Worm (Caenorhabditis elegans) whole organism, young adult: Measurements from ENCODE around the gene K11D12.7.

Experiments used
- B0035.1 ChIP-seq: sonication (generic microtip); optimal IDR thresholded peaks from 2 replicates; lab custom pipeline; 2016; ENCODE audit warnings: missing genetic modification characterization, mild to moderate bottlenecking, missing compliant biosample characterization, missing genotype, missing genetic modification reagents
- B0261.1 ChIP-seq: sonication (generic microtip); optimal IDR thresholded peaks from 2 replicates; lab custom pipeline; 2016; ENCODE audit warnings: mild to moderate bottlenecking, missing genetic modification characterization, moderate library complexity, missing compliant biosample characterization
- C06A6.2 ChIP-seq: fragments of 200-800 bp; sonication (Bioruptor generic); conservative IDR thresholded peaks from 2 replicates; pipeline ENCODE4 v1.3.6; 2022; ENCODE audit warnings: missing genetic modification characterization, missing compliant biosample characterization
- C17E4.6 ChIP-seq: fragments of 200-800 bp; sonication (Bioruptor generic); IDR thresholded peaks from 2 replicates; pipeline ENCODE4 v1.3.6; 2022; ENCODE audit warnings: missing genetic modification reagents, missing genetic modification characterization, missing compliant biosample characterization
- D2030.7 ChIP-seq: fragments of 200-800 bp; sonication (Bioruptor generic); IDR thresholded peaks from 2 replicates; pipeline ENCODE4 v1.3.6; 2022; ENCODE audit warnings: missing genetic modification reagents, missing genetic modification characterization, missing compliant biosample characterization
- F23B12.7 ChIP-seq: sonication (generic microtip); optimal IDR thresholded peaks from 2 replicates; lab custom pipeline; 2017; ENCODE audit warnings: missing genetic modification characterization, mild to moderate bottlenecking, missing compliant biosample characterization, antibody characterized with exemption, moderate library complexity; ENCODE audit not compliant: insufficient read depth
- F52B5.7 ChIP-seq: sonication (generic microtip); optimal IDR thresholded peaks from 2 replicates; lab custom pipeline; 2016; ENCODE audit warnings: mild to moderate bottlenecking, missing genetic modification characterization, missing compliant biosample characterization
- F55B11.4 ChIP-seq: sonication (generic microtip); optimal IDR thresholded peaks from 2 replicates; lab custom pipeline; 2016; ENCODE audit warnings: missing compliant biosample characterization, missing genetic modification characterization, borderline replicate concordance; ENCODE audit not compliant: insufficient read depth
- T26A5.8 ChIP-seq: sonication (generic microtip); optimal IDR thresholded peaks from 2 replicates; lab custom pipeline; 2016; ENCODE audit warnings: missing genetic modification characterization, missing compliant biosample characterization
- Y53G8AR.9 ChIP-seq: fragments of 200-800 bp; sonication (Bioruptor generic); conservative IDR thresholded peaks from 2 replicates; pipeline ENCODE4 v1.3.6; 2022; ENCODE audit warnings: missing genetic modification reagents, missing genetic modification characterization, missing compliant biosample characterization
- Y56A3A.18 ChIP-seq: fragments of 200-800 bp; sonication (Bioruptor generic); IDR thresholded peaks from 2 replicates; pipeline ENCODE4 v1.3.6; 2022; ENCODE audit warnings: missing genetic modification reagents, missing genetic modification characterization, missing compliant biosample characterization
- Y79H2A.3 ChIP-seq: fragments of 200-800 bp; sonication (Bioruptor generic); conservative IDR thresholded peaks from 2 replicates; pipeline ENCODE4 v1.3.6; 2022; ENCODE audit warnings: missing genetic modification reagents, missing genetic modification characterization, missing compliant biosample characterization
- ZK185.1 ChIP-seq: sonication (generic microtip); optimal IDR thresholded peaks from 2 replicates; lab custom pipeline; 2016; ENCODE audit warnings: mild to moderate bottlenecking, missing genetic modification characterization, missing compliant biosample characterization; ENCODE audit not compliant: poor library complexity, severe bottlenecking
- ama-1 ChIP-seq, 3 experiments: fragments of 150-350 bp in 1 of 3; sonication (generic microtip) in 2 of 3; optimal IDR thresholded peaks; 2 replicates each; lab custom pipeline; 2014 to 2018; ENCODE audit warnings: missing biosample characterization in 2 of 3, missing genetic modification characterization in 2 of 3, missing genetic modification reagents in 2 of 3
- atf-7 ChIP-seq: sonication (generic microtip); optimal IDR thresholded peaks from 2 replicates; lab custom pipeline; 2017; ENCODE audit warnings: mild to moderate bottlenecking, missing genetic modification characterization, missing compliant biosample characterization
- athp-1 ChIP-seq: sonication (generic microtip); optimal IDR thresholded peaks from 2 replicates; lab custom pipeline; 2017; ENCODE audit warnings: mild to moderate bottlenecking, missing genetic modification characterization, missing compliant biosample characterization
- attf-6 ChIP-seq: fragments of 200-800 bp; sonication (Bioruptor generic); IDR thresholded peaks from 2 replicates; pipeline ENCODE4 v1.3.6; 2022; ENCODE audit warnings: missing genetic modification reagents, missing genetic modification characterization, missing compliant biosample characterization
- ceh-100 ChIP-seq: fragments of 200-800 bp; sonication (Bioruptor generic); IDR thresholded peaks from 2 replicates; pipeline ENCODE4 v1.3.6; 2022; ENCODE audit warnings: missing genetic modification reagents, missing genetic modification characterization, missing compliant biosample characterization
- ceh-27 ChIP-seq: fragments of 200-800 bp; sonication (Bioruptor generic); optimal IDR thresholded peaks from 2 replicates; lab custom pipeline; 2018; ENCODE audit warnings: mild to moderate bottlenecking, missing genetic modification characterization, moderate library complexity, missing compliant biosample characterization
- ceh-58 ChIP-seq: fragments of 200-800 bp; sonication (Bioruptor generic); IDR thresholded peaks from 2 replicates; pipeline ENCODE4 v1.3.6; 2022; ENCODE audit warnings: missing genetic modification characterization, missing compliant biosample characterization
- efl-1 ChIP-seq: fragments of 150-350 bp; optimal IDR thresholded peaks from 2 replicates; lab custom pipeline; 2014; ENCODE audit warnings: missing biosample characterization, missing genetic modification reagents, missing genetic modification characterization
- egrh-3 ChIP-seq: fragments of 200-800 bp; sonication (Bioruptor generic); IDR thresholded peaks from 2 replicates; pipeline ENCODE4 v1.3.6; 2022; ENCODE audit warnings: missing genetic modification reagents, missing genetic modification characterization, missing compliant biosample characterization
- hlh-12 ChIP-seq: sonication (generic microtip); optimal IDR thresholded peaks from 2 replicates; lab custom pipeline; 2016; ENCODE audit warnings: missing genetic modification characterization, missing compliant biosample characterization
- hmg-1.2 ChIP-seq: fragments of 200-800 bp; sonication (Bioruptor generic); IDR thresholded peaks from 2 replicates; pipeline ENCODE4 v1.3.6; 2022; ENCODE audit warnings: missing genetic modification reagents, missing genetic modification characterization, missing compliant biosample characterization
- hrde-1 ChIP-seq: sonication (generic microtip); optimal IDR thresholded peaks from 2 replicates; lab custom pipeline; 2016; ENCODE audit warnings: missing genetic modification characterization, mild to moderate bottlenecking, missing compliant biosample characterization, moderate library complexity, missing genotype, missing genetic modification reagents, borderline replicate concordance
- hsf-1 ChIP-seq: fragments of 200-800 bp; sonication (Bioruptor generic); IDR thresholded peaks from 2 replicates; pipeline ENCODE4 v1.3.6; 2022; ENCODE audit warnings: missing genetic modification reagents, missing genetic modification characterization, missing compliant biosample characterization
- lin-35 ChIP-seq, 3 experiments: fragments of 150-350 bp in 2 of 3; sonication (generic microtip) in 1 of 3; optimal IDR thresholded peaks; 2 replicates each; lab custom pipeline; 2014 to 2018; ENCODE audit warnings: missing biosample characterization in 3 of 3, missing genetic modification characterization in 3 of 3, missing genetic modification reagents in 3 of 3
- lin-40 ChIP-seq: sonication (generic microtip); optimal IDR thresholded peaks from 2 replicates; lab custom pipeline; 2016; ENCODE audit warnings: missing genetic modification characterization, mild to moderate bottlenecking, missing compliant biosample characterization, missing genotype, missing genetic modification reagents
- madf-8 ChIP-seq: fragments of 200-800 bp; sonication (Bioruptor generic); conservative IDR thresholded peaks from 2 replicates; pipeline ENCODE4 v1.3.6; 2022; ENCODE audit warnings: missing genetic modification reagents, missing genetic modification characterization, missing compliant biosample characterization
- mcd-1 ChIP-seq: fragments of 200-800 bp; sonication (Bioruptor generic); IDR thresholded peaks from 2 replicates; pipeline ENCODE4 v1.3.6; 2022; ENCODE audit warnings: missing genetic modification reagents, missing genetic modification characterization, missing compliant biosample characterization
- mxl-1 ChIP-seq: sonication (generic microtip); optimal IDR thresholded peaks from 2 replicates; lab custom pipeline; 2016; ENCODE audit warnings: missing genetic modification characterization, missing compliant biosample characterization
- nfya-2 ChIP-seq: fragments of 200-800 bp; sonication (Bioruptor generic); IDR thresholded peaks from 2 replicates; pipeline ENCODE4 v1.3.6; 2022; ENCODE audit warnings: missing genetic modification reagents, missing genetic modification characterization, missing compliant biosample characterization
- nfyb-1 ChIP-seq: fragments of 200-800 bp; sonication (Bioruptor generic); IDR thresholded peaks from 2 replicates; pipeline ENCODE4 v1.3.6; 2022; ENCODE audit warnings: missing genetic modification reagents, missing genetic modification characterization, missing compliant biosample characterization
- nhr-27 ChIP-seq: fragments of 200-800 bp; sonication (Bioruptor generic); optimal IDR thresholded peaks from 2 replicates; lab custom pipeline; 2018; ENCODE audit warnings: mild to moderate bottlenecking, missing genetic modification characterization, moderate library complexity, missing compliant biosample characterization
- nhr-80 ChIP-seq: sonication (generic microtip); optimal IDR thresholded peaks from 2 replicates; lab custom pipeline; 2016; ENCODE audit warnings: missing genetic modification characterization, missing compliant biosample characterization
- rcor-1 ChIP-seq: fragments of 200-800 bp; sonication (Bioruptor generic); IDR thresholded peaks from 2 replicates; pipeline ENCODE4 v1.3.6; 2022; ENCODE audit warnings: missing genetic modification reagents, missing genetic modification characterization, missing compliant biosample characterization
- sdz-38 ChIP-seq: sonication (generic microtip); optimal IDR thresholded peaks from 2 replicates; lab custom pipeline; 2016; ENCODE audit warnings: missing genotype, missing genetic modification characterization, missing compliant biosample characterization
- snpc-1.3 ChIP-seq: sonication (generic microtip); optimal IDR thresholded peaks from 2 replicates; lab custom pipeline; 2017; ENCODE audit warnings: missing genetic modification characterization, mild to moderate bottlenecking, missing compliant biosample characterization, antibody characterized with exemption, moderate library complexity, missing genotype, missing genetic modification reagents; ENCODE audit not compliant: insufficient read depth
- snpc-4 ChIP-seq, 5 experiments: fragments of 150-350 bp in 1 of 5; sonication (generic microtip) in 4 of 5; optimal IDR thresholded peaks; 2 replicates each; lab custom pipeline; 2014 to 2018; ENCODE audit warnings: missing genetic modification characterization in 5 of 5, missing biosample characterization in 3 of 5, antibody characterized with exemption in 2 of 5, mild to moderate bottlenecking in 2 of 5, missing compliant biosample characterization in 2 of 5, missing genotype in 2 of 5, moderate library complexity in 2 of 5, missing genetic modification reagents in 1 of 5
- somi-1 ChIP-seq: fragments of 200-800 bp; sonication (Bioruptor generic); optimal IDR thresholded peaks from 2 replicates; lab custom pipeline; 2018; ENCODE audit warnings: mild to moderate bottlenecking, missing genetic modification characterization, missing compliant biosample characterization
- sptf-2 ChIP-seq: fragments of 200-800 bp; sonication (Bioruptor generic); optimal IDR thresholded peaks from 2 replicates; lab custom pipeline; 2018; ENCODE audit warnings: mild to moderate bottlenecking, missing genetic modification characterization, missing compliant biosample characterization
- tbp1 ChIP-seq: fragments of 200-800 bp; sonication (Bioruptor generic); optimal IDR thresholded peaks from 2 replicates; lab custom pipeline; 2018; ENCODE audit warnings: mild to moderate bottlenecking, missing genetic modification characterization, missing compliant biosample characterization
- tlf-1 ChIP-seq: fragments of 200-800 bp; sonication (Bioruptor generic); optimal IDR thresholded peaks from 2 replicates; lab custom pipeline; 2018; ENCODE audit warnings: mild to moderate bottlenecking, missing genetic modification characterization, missing compliant biosample characterization
- unc-62 ChIP-seq: fragments of 150-350 bp; optimal IDR thresholded peaks from 2 replicates; lab custom pipeline; 2014; ENCODE audit warnings: missing biosample characterization, missing genetic modification reagents, missing genetic modification characterization
- ztf-18 ChIP-seq: sonication (generic microtip); optimal IDR thresholded peaks from 2 replicates; lab custom pipeline; 2016; ENCODE audit warnings: missing genotype, mild to moderate bottlenecking, missing genetic modification characterization, missing compliant biosample characterization
- ztf-25 ChIP-seq: fragments of 200-800 bp; sonication (Bioruptor generic); IDR thresholded peaks from 2 replicates; pipeline ENCODE4 v1.3.6; 2022; ENCODE audit warnings: missing genetic modification reagents, missing genetic modification characterization, missing compliant biosample characterization

Gene K11D12.7

ce11 chrV:5049333-5049942 is 13.2 kb upstream of the K11D12.7 start, which contains the start of the genes pqn-51 and K11D12.14 (continued):
- TF ChIP-seq snpc-1.3 (tag; lab: Kevin White, UChicago) (peak; percentile 7), tbp1 (peak; percentile 68), Y56A3A.18 (GFP tag; lab: Robert Waterston, UW) (peak; percentile 89; the same call in 1 of the 2 replicates), hmg-1.2 (peak; percentile 81), T26A5.8 (tag; lab: Kevin White, UChicago) (no peak), sptf-2 (GFP tag; lab: Kevin White, UChicago) (no peak), F55B11.4 (tag; lab: Kevin White, UChicago) (no peak), egrh-3 (GFP tag; lab: Robert Waterston, UW) (peak; percentile 72), ceh-100 (GFP tag; lab: Robert Waterston, UW) (peak; percentile 92), somi-1 (GFP tag; lab: Kevin White, UChicago) (peak; percentile 77), B0035.1 (tag; lab: Kevin White, UChicago) (peak; percentile 19), madf-8 (GFP tag; lab: Robert Waterston, UW) (peak; percentile 68; the same call in 1 of the 2 replicates), athp-1 (tag; lab: Kevin White, UChicago) (peak; percentile 71), Y79H2A.3 (GFP tag; lab: Robert Waterston, UW) (0 out of 2 replicates have a peak, but pooled peaks have one; percentile 60), nfya-2 (GFP tag; lab: Robert Waterston, UW) (no peak), sdz-38 (no peak), hsf-1 (GFP tag; lab: Robert Waterston, UW) (no peak), B0261.1 (no peak), mxl-1 (tag; lab: Kevin White, UChicago) (no peak), nhr-27 (tag; lab: Kevin White, UChicago) (no peak), snpc-4 (GFP tag; optimal IDR thresholded peaks at IDR 0.05; lab: Kevin White, UChicago) (no peak), snpc-4 (tag; optimal IDR thresholded peaks at IDR 0.05; lab: Kevin White, UChicago) (peak in 3 of 4 experiments; percentile 21 to 71 (median 68)), atf-7 (tag; lab: Kevin White, UChicago) (peak; percentile 99), F52B5.7 (no peak), D2030.7 (peak; percentile 90), ztf-25 (GFP tag; lab: Robert Waterston, UW) (0 out of 2 replicates have a peak, but pooled peaks have one; percentile 35), unc-62 (GFP tag; lab: Kevin White, UChicago) (peak; percentile 30), hlh-12 (tag; lab: Kevin White, UChicago) (no peak), F23B12.7 (tag; lab: Kevin White, UChicago) (peak; percentile 43), rcor-1 (GFP tag; lab: Robert Waterston, UW) (peak; percentile 93), ceh-27 (peak; percentile 71), lin-35 (GFP tag; optimal IDR thresholded peaks at IDR 0.05; lab: Kevin White, UChicago) (peak in 2 of 3 experiments; percentile 34 to 90), ama-1 (optimal IDR thresholded peaks at IDR 0.05; lab: Kevin White, UChicago) (peak; percentile 93), ama-1 (GFP tag; optimal IDR thresholded peaks at IDR 0.05; lab: Kevin White, UChicago) (no peak), ZK185.1 (tag; lab: Kevin White, UChicago) (peak; percentile 81), ztf-18 (tag; lab: Kevin White, UChicago) (peak; percentile 93), Y53G8AR.9 (peak; percentile 88), hrde-1 (tag; lab: Kevin White, UChicago) (no peak), C06A6.2 (peak; percentile 92), efl-1 (GFP tag; lab: Kevin White, UChicago) (peak; percentile 44), C17E4.6 (0 out of 2 replicates have a peak, but pooled peaks have one; percentile 32), attf-6 (GFP tag; lab: Robert Waterston, UW) (peak; percentile 74), tlf-1 (GFP tag; lab: Kevin White, UChicago) (peak; percentile 61), lin-40 (tag; lab: Kevin White, UChicago) (peak; percentile 95), ceh-58 (no peak), nfyb-1 (peak; percentile 98), nhr-80 (tag; lab: Kevin White, UChicago) (peak; percentile 79), mcd-1 (GFP tag; lab: Robert Waterston, UW) (peak; percentile 96)
